Fruit fly (Drosophila melanogaster) whole organism, embryonic: ENCODE measurements around the gene CG13364.

Source experiments
- B-H2 ChIP-seq: fragments of 200-800 bp; sonication (Bioruptor generic); optimal IDR thresholded peaks from 2 replicates; lab custom pipeline; 2018; ENCODE audit warnings: missing biosample characterization, mild to moderate bottlenecking, missing genetic modification characterization
- CG10267 ChIP-seq: fragments of 200-800 bp; sonication (Bioruptor generic); optimal IDR thresholded peaks from 2 replicates; lab custom pipeline; 2018; ENCODE audit warnings: missing biosample characterization, mild to moderate bottlenecking, missing genetic modification characterization, moderate library complexity
- CG10462 ChIP-seq: fragments of 200-800 bp; sonication (Bioruptor generic); optimal IDR thresholded peaks from 2 replicates; lab custom pipeline; 2016; ENCODE audit warnings: missing biosample characterization, missing genetic modification characterization
- CG10565 ChIP-seq: fragments of 200-800 bp; sonication (Bioruptor generic); optimal IDR thresholded peaks from 3 replicates; lab custom pipeline; 2016; ENCODE audit warnings: missing biosample characterization, mild to moderate bottlenecking, missing genetic modification characterization
- CG11093 ChIP-seq: fragments of 200-800 bp; sonication (Bioruptor generic); IDR thresholded peaks from 3 replicates; pipeline ENCODE4 v1.3.6; 2022; ENCODE audit warnings: missing biosample characterization, missing genetic modification characterization
- CG12104 ChIP-seq: fragments of 200-800 bp; sonication (Bioruptor generic); optimal IDR thresholded peaks from 3 replicates; lab custom pipeline; 2016; ENCODE audit warnings: missing biosample characterization, missing genetic modification characterization
- CG12659 ChIP-seq: fragments of 200-800 bp; sonication (Bioruptor generic); optimal IDR thresholded peaks from 3 replicates; lab custom pipeline; 2017; ENCODE audit warnings: mild to moderate bottlenecking, missing biosample characterization, missing genetic modification reagents, missing genetic modification characterization
- CG12744 ChIP-seq: fragments of 200-800 bp; sonication (Bioruptor generic); optimal IDR thresholded peaks from 2 replicates; lab custom pipeline; 2016; ENCODE audit warnings: missing biosample characterization, missing genetic modification characterization
- CG12942 ChIP-seq: fragments of 200-800 bp; sonication (Bioruptor generic); optimal IDR thresholded peaks from 3 replicates; lab custom pipeline; 2016; ENCODE audit warnings: missing biosample characterization, missing genetic modification characterization
- CG13287 ChIP-seq: fragments of 200-800 bp; sonication (Bioruptor generic); IDR thresholded peaks from 2 replicates; pipeline ENCODE4 v1.3.6; 2022; ENCODE audit warnings: missing biosample characterization, missing genetic modification characterization; ENCODE audit not compliant: partially characterized antibody
- CG14860 ChIP-seq: fragments of 200-800 bp; sonication (Bioruptor generic); IDR thresholded peaks from 3 replicates; pipeline ENCODE4 v1.3.6; 2022; ENCODE audit warnings: missing biosample characterization, missing genetic modification characterization; ENCODE audit not compliant: partially characterized antibody
- CG15514 ChIP-seq: fragments of 200-800 bp; sonication (Bioruptor generic); optimal IDR thresholded peaks from 3 replicates; lab custom pipeline; 2017; ENCODE audit warnings: missing biosample characterization, missing genetic modification characterization, mild to moderate bottlenecking, moderate library complexity, missing genetic modification reagents
- CG16779 ChIP-seq: fragments of 200-800 bp; sonication (Bioruptor generic); IDR thresholded peaks from 2 replicates; pipeline ENCODE4 v1.3.6; 2022; ENCODE audit warnings: missing biosample characterization, missing genetic modification characterization
- CG17612 ChIP-seq: fragments of 200-800 bp; sonication (Bioruptor generic); IDR thresholded peaks from 2 replicates; pipeline ENCODE4 v1.3.6; 2022; ENCODE audit warnings: missing biosample characterization, missing genetic modification characterization
- CG18262 ChIP-seq: fragments of 200-800 bp; optimal IDR thresholded peaks from 3 replicates; lab custom pipeline; 2019; ENCODE audit warnings: missing biosample characterization, mild to moderate bottlenecking, missing genetic modification characterization, moderate library complexity
- CG2202 ChIP-seq: fragments of 200-800 bp; sonication (Bioruptor generic); optimal IDR thresholded peaks from 2 replicates; lab custom pipeline; 2018; ENCODE audit warnings: missing biosample characterization, mild to moderate bottlenecking, missing genetic modification characterization
- CG30403 ChIP-seq: fragments of 200-800 bp; sonication (Bioruptor generic); optimal IDR thresholded peaks from 3 replicates; lab custom pipeline; 2016; ENCODE audit warnings: missing biosample characterization, missing genetic modification characterization
- CG33557 ChIP-seq: fragments of 200-800 bp; sonication (Bioruptor generic); optimal IDR thresholded peaks from 2 replicates; lab custom pipeline; 2019; ENCODE audit warnings: missing biosample characterization, mild to moderate bottlenecking, missing genetic modification characterization, moderate library complexity
- CG4328 ChIP-seq: fragments of 200-800 bp; sonication (Bioruptor generic); optimal IDR thresholded peaks from 3 replicates; lab custom pipeline; 2017; ENCODE audit warnings: missing biosample characterization, missing genetic modification reagents, missing genetic modification characterization
- CG4404 ChIP-seq: fragments of 200-800 bp; sonication (Bioruptor generic); IDR thresholded peaks from 2 replicates; pipeline ENCODE4 v1.3.6; 2022; ENCODE audit warnings: missing biosample characterization, missing genetic modification characterization
- CG6654 ChIP-seq: fragments of 200-800 bp; sonication (Bioruptor generic); optimal IDR thresholded peaks from 2 replicates; lab custom pipeline; 2017; ENCODE audit warnings: missing biosample characterization, mild to moderate bottlenecking, missing genetic modification characterization
- CG6683 ChIP-seq: fragments of 200-800 bp; sonication (Bioruptor generic); optimal IDR thresholded peaks from 2 replicates; lab custom pipeline; 2017; ENCODE audit warnings: missing biosample characterization, mild to moderate bottlenecking, missing genetic modification characterization, missing genetic modification reagents
- CG6689 ChIP-seq: fragments of 200-800 bp; sonication (Bioruptor generic); IDR thresholded peaks from 2 replicates; pipeline ENCODE4 v1.3.6; 2022; ENCODE audit warnings: missing biosample characterization, missing genetic modification characterization
- CG9609 ChIP-seq: fragments of 200-800 bp; sonication (Bioruptor generic); optimal IDR thresholded peaks from 3 replicates; lab custom pipeline; 2016; ENCODE audit warnings: missing biosample characterization, missing genetic modification characterization
- D19A ChIP-seq: fragments of 200-800 bp; optimal IDR thresholded peaks from 3 replicates; lab custom pipeline; 2019; ENCODE audit warnings: missing biosample characterization, mild to moderate bottlenecking, missing genetic modification characterization, moderate library complexity
- E2f1 ChIP-seq: fragments of 200-800 bp; sonication (Bioruptor generic); IDR thresholded peaks from 2 replicates; pipeline ENCODE4 v1.3.6; 2022; ENCODE audit warnings: missing biosample characterization, missing genetic modification characterization
- Mes4 ChIP-seq: fragments of 200-800 bp; sonication (Bioruptor generic); optimal IDR thresholded peaks from 2 replicates; lab custom pipeline; 2016; ENCODE audit warnings: missing biosample characterization, missing genetic modification characterization
- Sox100B ChIP-seq: fragments of 200-800 bp; sonication (Bioruptor generic); optimal IDR thresholded peaks from 3 replicates; lab custom pipeline; 2018; ENCODE audit warnings: missing biosample characterization, mild to moderate bottlenecking, missing genetic modification characterization
- Sox102F ChIP-seq: fragments of 200-800 bp; sonication (Bioruptor generic); optimal IDR thresholded peaks from 2 replicates; lab custom pipeline; 2018; ENCODE audit warnings: missing biosample characterization, mild to moderate bottlenecking, missing genetic modification characterization, moderate library complexity
- abd-A ChIP-seq: fragments of 200-800 bp; sonication (Bioruptor generic); optimal IDR thresholded peaks from 3 replicates; lab custom pipeline; 2019; ENCODE audit warnings: missing biosample characterization, mild to moderate bottlenecking, missing genetic modification characterization, moderate library complexity
- ac ChIP-seq: fragments of 200-800 bp; sonication (Bioruptor generic); optimal IDR thresholded peaks from 3 replicates; lab custom pipeline; 2017; ENCODE audit warnings: missing biosample characterization, mild to moderate bottlenecking, missing genetic modification characterization
- ara ChIP-seq: fragments of 200-800 bp; sonication (Bioruptor generic); IDR thresholded peaks from 2 replicates; pipeline ENCODE4 v1.3.6; 2022; ENCODE audit warnings: missing biosample characterization, missing genetic modification characterization
- bigmax ChIP-seq: fragments of 200-800 bp; sonication (Bioruptor generic); optimal IDR thresholded peaks from 2 replicates; lab custom pipeline; 2018; ENCODE audit warnings: missing biosample characterization, mild to moderate bottlenecking, missing genetic modification characterization
- cato ChIP-seq: fragments of 200-800 bp; sonication (Bioruptor generic); optimal IDR thresholded peaks from 2 replicates; lab custom pipeline; 2016; ENCODE audit warnings: missing biosample characterization, missing genetic modification characterization, borderline replicate concordance
- corto ChIP-seq: fragments of 200-800 bp; sonication (Bioruptor generic); optimal IDR thresholded peaks from 2 replicates; lab custom pipeline; 2016; ENCODE audit warnings: missing biosample characterization, mild to moderate bottlenecking, missing genetic modification characterization, moderate library complexity
- eve ChIP-seq, 2 experiments: fragments of >200 bp; optimal IDR thresholded peaks; 2 replicates each; lab custom pipeline; 2017; ENCODE audit warnings: missing biosample characterization in 2 of 2, missing genetic modification characterization in 2 of 2
- fd96Cb ChIP-seq: fragments of 200-800 bp; sonication (Bioruptor generic); optimal IDR thresholded peaks from 2 replicates; lab custom pipeline; 2018; ENCODE audit warnings: missing biosample characterization, mild to moderate bottlenecking, missing genetic modification characterization, moderate library complexity
- grau ChIP-seq: fragments of 200-800 bp; optimal IDR thresholded peaks from 3 replicates; lab custom pipeline; 2019; ENCODE audit warnings: missing biosample characterization, mild to moderate bottlenecking, missing genetic modification characterization, moderate library complexity
- hb ChIP-seq: fragments of 200-800 bp; sonication (Bioruptor generic); IDR thresholded peaks from 3 replicates; pipeline ENCODE4 v1.3.6; 2022; ENCODE audit warnings: missing biosample characterization, missing genetic modification characterization; ENCODE audit not compliant: partially characterized antibody
- lmd ChIP-seq: fragments of 200-800 bp; sonication (Bioruptor generic); IDR thresholded peaks from 2 replicates; pipeline ENCODE4 v1.3.6; 2022; ENCODE audit warnings: missing biosample characterization, missing genetic modification characterization
- lov ChIP-seq, 2 experiments: fragments of 200-800 bp in 1 of 2; fragments of >200 bp in 1 of 2; sonication (Bioruptor generic) in 1 of 2; IDR thresholded peaks in 1 of 2; optimal IDR thresholded peaks in 1 of 2; 2 replicates in 1 of 2; 3 replicates in 1 of 2; pipeline versions ENCODE4 v1.3.6 to Lab custom; 2017 to 2022; ENCODE audit warnings: missing biosample characterization in 1 of 2, missing genetic modification characterization in 1 of 2
- nau ChIP-seq: fragments of 200-800 bp; sonication (Bioruptor generic); optimal IDR thresholded peaks from 3 replicates; lab custom pipeline; 2017; ENCODE audit warnings: missing biosample characterization, mild to moderate bottlenecking, missing genetic modification characterization, missing genetic modification reagents
- otp ChIP-seq: fragments of 200-800 bp; sonication (Bioruptor generic); IDR thresholded peaks from 3 replicates; pipeline ENCODE4, ENCODE4 v1.3.6; 2022; ENCODE audit warnings: missing biosample characterization, missing genetic modification characterization
- prd ChIP-seq, 3 experiments: fragments of >200 bp in 2 of 3; fragments of 200-800 bp in 1 of 3; sonication (Bioruptor generic) in 1 of 3; optimal IDR thresholded peaks in 2 of 3; IDR thresholded peaks in 1 of 3; 2 replicates in 2 of 3; 3 replicates in 1 of 3; pipeline versions ENCODE4 v1.3.6 to Lab custom; 2017 to 2022; ENCODE audit warnings: missing biosample characterization in 1 of 3, missing genetic modification characterization in 1 of 3
- pzg ChIP-seq: fragments of 200-800 bp; sonication (Bioruptor generic); optimal IDR thresholded peaks from 3 replicates; lab custom pipeline; 2018; ENCODE audit warnings: missing biosample characterization, mild to moderate bottlenecking, missing genetic modification characterization, moderate library complexity
- run ChIP-seq: fragments of 200-800 bp; sonication (Bioruptor generic); optimal IDR thresholded peaks from 3 replicates; lab custom pipeline; 2018; ENCODE audit warnings: missing biosample characterization, mild to moderate bottlenecking, missing genetic modification characterization
- schlank ChIP-seq: fragments of 200-800 bp; sonication (Bioruptor generic); optimal IDR thresholded peaks from 2 replicates; lab custom pipeline; 2018; ENCODE audit warnings: missing biosample characterization, mild to moderate bottlenecking, missing genetic modification characterization
- seq ChIP-seq: fragments of 200-800 bp; sonication (Bioruptor generic); IDR thresholded peaks from 2 replicates; pipeline ENCODE4 v1.3.6; 2022; ENCODE audit warnings: missing biosample characterization, missing genetic modification characterization
- wdn ChIP-seq: fragments of 200-800 bp; sonication (Bioruptor generic); IDR thresholded peaks from 2 replicates; pipeline ENCODE4 v1.3.6; 2022; ENCODE audit warnings: missing biosample characterization, missing genetic modification characterization
- yki ChIP-seq: fragments of >200 bp; optimal IDR thresholded peaks from 3 replicates; lab custom pipeline; 2018

CG13364 gene

DNA sequence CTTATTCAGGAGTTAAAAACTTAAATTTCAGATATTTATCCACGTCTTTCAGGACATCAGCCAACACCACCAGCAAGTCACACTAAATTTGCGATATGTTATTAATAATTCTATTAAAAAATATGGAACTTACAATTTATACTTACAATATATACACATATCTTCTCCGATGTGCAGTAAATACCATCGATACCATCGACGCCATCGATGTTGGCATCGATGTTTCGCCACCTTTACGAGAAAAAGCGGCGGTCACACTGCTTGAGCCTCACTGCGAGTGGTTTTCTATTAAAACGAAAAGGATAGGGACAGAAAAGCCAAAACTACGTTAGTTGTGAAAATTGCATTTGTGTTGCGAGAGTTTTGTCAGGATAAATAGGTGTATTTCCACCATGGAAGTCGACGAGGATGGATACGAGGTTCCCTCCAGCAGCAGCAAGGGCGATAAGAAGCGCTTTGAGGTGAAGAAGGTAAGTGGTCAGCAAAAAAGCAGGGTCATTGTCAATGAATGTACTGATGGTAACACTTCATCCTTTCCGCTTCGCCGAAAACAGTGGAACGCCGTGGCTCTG is 22.1 kb upstream of the CG13364 start, which contains the start of gene Roc1a (continued):
- no peak for TF ChIP-seq prd (optimal IDR thresholded peaks at IDR 0.05; lab: Kevin White, UChicago)
- TF ChIP-seq prd (GFP tag; IDR thresholded peaks at IDR 0.05; lab: Robert Waterston, UW), result no peak
- TF ChIP-seq lov (optimal IDR thresholded peaks at IDR 0.05; lab: Kevin White, UChicago), result no peak
- no peak for TF ChIP-seq lov (GFP tag; IDR thresholded peaks at IDR 0.05; lab: Robert Waterston, UW)
- TF ChIP-seq Sox102F, result no peak
- TF ChIP-seq CG15514 (GFP tag; lab: Kevin White, UChicago), result no peak
- TF ChIP-seq CG12942 (GFP tag; lab: Kevin White, UChicago), result no peak
- TF ChIP-seq CG11093, result no peak
- TF ChIP-seq D19A (tag; lab: Kevin White, UChicago), result no peak
- no peak for TF ChIP-seq abd-A (tag; lab: Kevin White, UChicago)
- TF ChIP-seq hb, result peak; percentile 68; the same call in 2 of the 3 replicates
- no peak for TF ChIP-seq Sox100B (GFP tag; lab: Kevin White, UChicago)
- TF ChIP-seq CG12659 (GFP tag; lab: Kevin White, UChicago), result peak; percentile 1
- no peak for TF ChIP-seq CG6654
- no peak for TF ChIP-seq CG33557
- no peak for TF ChIP-seq seq (GFP tag; lab: Robert Waterston, UW)
- TF ChIP-seq CG14860, result peak; percentile 76
- no peak for TF ChIP-seq CG4404
- peak; percentile 20 for TF ChIP-seq CG30403 (GFP tag; lab: Kevin White, UChicago)
- no peak for TF ChIP-seq CG12744 (GFP tag; lab: Kevin White, UChicago)
- peak; percentile 71 for TF ChIP-seq CG13287 (GFP tag; lab: Robert Waterston, UW)
- no peak for TF ChIP-seq E2f1
- TF ChIP-seq CG6683 (GFP tag; lab: Kevin White, UChicago), result no peak
- TF ChIP-seq corto, result no peak
- TF ChIP-seq eve (GFP tag; optimal IDR thresholded peaks at IDR 0.05; lab: Kevin White, UChicago), result no peak
- TF ChIP-seq otp, result no peak
- TF ChIP-seq fd96Cb, result no peak
- TF ChIP-seq CG10267 (tag; lab: Kevin White, UChicago), result no peak
- no peak for TF ChIP-seq CG2202 (tag; lab: Kevin White, UChicago)
- no peak for TF ChIP-seq grau (tag; lab: Kevin White, UChicago)
- no peak for TF ChIP-seq run
- TF ChIP-seq CG17612 (GFP tag; lab: Robert Waterston, UW), result no peak
- no peak for TF ChIP-seq CG10565
- no peak for TF ChIP-seq ara (GFP tag; lab: Robert Waterston, UW)
- TF ChIP-seq yki, result no peak
- TF ChIP-seq B-H2, result no peak
- TF ChIP-seq nau (GFP tag; lab: Kevin White, UChicago), result no peak
- no peak for TF ChIP-seq CG9609 (GFP tag; lab: Kevin White, UChicago)
- no peak for TF ChIP-seq bigmax (GFP tag; lab: Kevin White, UChicago)
- TF ChIP-seq pzg (GFP tag; lab: Kevin White, UChicago), result peak; percentile 52
- no peak for TF ChIP-seq Mes4 (GFP tag; lab: Kevin White, UChicago)
- TF ChIP-seq ac, result no peak
- TF ChIP-seq wdn, result no peak
- TF ChIP-seq CG18262 (tag; lab: Kevin White, UChicago), result no peak
- TF ChIP-seq CG6689, result no peak
- TF ChIP-seq CG16779, result no peak
- no peak for TF ChIP-seq lmd (GFP tag; lab: Robert Waterston, UW)
- TF ChIP-seq cato (GFP tag; lab: Kevin White, UChicago), result no peak
- TF ChIP-seq schlank (tag; lab: Kevin White, UChicago), result no peak
- no peak for TF ChIP-seq CG4328 (GFP tag; lab: Kevin White, UChicago)
- no peak for TF ChIP-seq CG10462 (GFP tag; lab: Kevin White, UChicago)
- no peak for TF ChIP-seq CG12104 (GFP tag; lab: Kevin White, UChicago)
